ENCODE assay signal across 1 worm cellular context in the genomic region with DNA sequence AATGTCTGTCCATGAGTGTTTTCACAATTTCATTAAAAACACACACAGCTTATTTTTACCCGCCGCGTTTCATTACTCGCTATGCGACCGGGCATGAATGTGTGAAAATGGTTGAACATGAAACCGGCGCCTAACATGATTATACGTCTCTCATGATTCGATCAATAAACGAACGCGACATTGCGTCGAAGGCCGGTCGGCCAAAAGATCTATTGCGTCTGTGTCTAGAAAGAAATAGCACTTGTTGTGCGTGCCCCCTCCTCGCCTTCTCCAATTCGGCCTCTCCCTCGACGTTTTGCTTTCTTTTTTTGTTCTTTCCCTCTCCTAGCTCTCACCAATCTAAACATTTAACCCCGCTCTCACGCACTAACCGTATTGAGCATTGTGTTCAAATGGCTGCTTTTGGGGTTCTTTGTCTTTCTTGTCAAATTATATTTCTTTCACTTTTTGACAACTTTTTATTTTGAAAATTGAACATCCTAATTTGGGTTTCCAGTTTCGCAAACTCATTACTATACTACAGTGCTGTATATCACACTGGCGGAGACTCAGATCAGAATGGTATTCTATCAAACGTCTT.
TF ChIP-seq lines count a peak whose summit lies in the region.

No protein-coding gene starts in this region.

TF ChIP-seq in whole organism, L4 larva, 104 proteins besides CTCF, POLR2A, EP300 and RAD21 (continued from another document):
- TF ChIP-seq lin-1 (GFP tag; IDR thresholded peaks at IDR 0.05; lab: Robert Waterston, UW) (no peak), nhr-42 (GFP tag; IDR thresholded peaks at IDR 0.05; lab: Robert Waterston, UW) (no peak), unc-62 (GFP tag; optimal IDR thresholded peaks at IDR 0.05 in 1 of 2; lab: Kevin White, UChicago) (peak in 1 of 2 experiments; percentile 82), unc-62 (tag; optimal IDR thresholded peaks at IDR 0.05; lab: Kevin White, UChicago) (no peak), ces-1 (GFP tag; optimal IDR thresholded peaks at IDR 0.05; lab: Kevin White, UChicago) (no peak), lin-29 (GFP tag; IDR thresholded peaks at IDR 0.05; lab: Robert Waterston, UW) (no peak), attf-4 (tag; optimal IDR thresholded peaks at IDR 0.05; lab: Kevin White, UChicago) (no peak), zip-11 (GFP tag; IDR thresholded peaks at IDR 0.05; lab: Robert Waterston, UW) (no peak), mxl-3 (GFP tag; optimal IDR thresholded peaks at IDR 0.05; lab: Kevin White, UChicago) (peak; percentile 14), unc-39 (tag; optimal IDR thresholded peaks at IDR 0.05; lab: Kevin White, UChicago) (no peak), php-3 (GFP tag; IDR thresholded peaks at IDR 0.05; lab: Robert Waterston, UW) (no peak), fkh-10 (GFP tag; optimal IDR thresholded peaks at IDR 0.05; lab: Kevin White, UChicago) (no peak), egl-43 (GFP tag; IDR thresholded peaks at IDR 0.05; lab: Robert Waterston, UW) (no peak), nhr-6 (tag; optimal IDR thresholded peaks at IDR 0.05; lab: Kevin White, UChicago) (no peak), mes-2 (tag; optimal IDR thresholded peaks at IDR 0.05; lab: Kevin White, UChicago; ENCODE audit: poor library complexity, severe bottlenecking) (no peak), nhr-76 (tag; optimal IDR thresholded peaks at IDR 0.05; lab: Kevin White, UChicago) (no peak), hlh-30 (tag; optimal IDR thresholded peaks at IDR 0.05; lab: Kevin White, UChicago; ENCODE audit: insufficient read depth) (peak; percentile 33), mep-1 (tag; optimal IDR thresholded peaks at IDR 0.05; lab: Kevin White, UChicago) (peak; percentile 20), duxl-1 (tag; optimal IDR thresholded peaks at IDR 0.05; lab: Kevin White, UChicago; ENCODE audit: poor library complexity) (no peak), spr-3 (GFP tag; optimal IDR thresholded peaks at IDR 0.05; lab: Kevin White, UChicago) (no peak), aha-1 (tag; lab: Kevin White, UChicago) (peak; percentile 51), nhr-102 (tag; optimal IDR thresholded peaks at IDR 0.05; lab: Kevin White, UChicago) (no peak), mxl-2 (GFP tag; conservative IDR thresholded peaks at IDR 0.05; lab: Robert Waterston, UW) (no peak), F10B5.3 (tag; optimal IDR thresholded peaks at IDR 0.05; lab: Kevin White, UChicago) (no peak), F37D6.2 (tag; optimal IDR thresholded peaks at IDR 0.05; lab: Kevin White, UChicago) (no peak), T20F7.1 (GFP tag; optimal IDR thresholded peaks at IDR 0.05; lab: Kevin White, UChicago) (no peak), lin-13 (GFP tag; optimal IDR thresholded peaks at IDR 0.05; lab: Kevin White, UChicago) (no peak), madf-5 (GFP tag; IDR thresholded peaks at IDR 0.05; lab: Robert Waterston, UW) (no peak), set-16 (GFP tag; IDR thresholded peaks at IDR 0.05; lab: Robert Waterston, UW) (no peak)
